Fruit fly (Drosophila melanogaster): Measurements from ENCODE around the gene Sox21b.

The Sox21b gene

dm6 chr3L:14145666-14146314, 14.7 kb upstream of the Sox21b start (continued):
- TF ChIP-seq klu (GFP tag; IDR thresholded peaks at IDR 0.05) (no peak), dpn (GFP tag; optimal IDR thresholded peaks at IDR 0.05) (no peak), CG11093 (GFP tag; IDR thresholded peaks at IDR 0.05) (no peak), slou (GFP tag; optimal IDR thresholded peaks at IDR 0.05) (no peak), NC2β (GFP tag; optimal IDR thresholded peaks at IDR 0.05) (no peak), dm (GFP tag; optimal IDR thresholded peaks at IDR 0.05) (no peak), CG11504 (tag; optimal IDR thresholded peaks at IDR 0.05) (peak; percentile 55), CG15479 (GFP tag; optimal IDR thresholded peaks at IDR 0.05) (no peak), CG11398 (GFP tag; optimal IDR thresholded peaks at IDR 0.05) (no peak), lola (GFP tag; optimal IDR thresholded peaks at IDR 0.05) (peak in 1 of 3 experiments; percentile 29), dmrt11E (tag; optimal IDR thresholded peaks at IDR 0.05) (peak; percentile 6), CG12071 (GFP tag; optimal IDR thresholded peaks at IDR 0.05) (no peak), CG42726 (GFP tag; IDR thresholded peaks at IDR 0.05; ENCODE audit: partially characterized antibody) (no peak), Lim3 (GFP tag; IDR thresholded peaks at IDR 0.05) (no peak), lab (GFP tag; optimal IDR thresholded peaks at IDR 0.05) (no peak), chif (GFP tag; optimal IDR thresholded peaks at IDR 0.05) (no peak), CG6689 (GFP tag; IDR thresholded peaks at IDR 0.05) (no peak), dysf (GFP tag; IDR thresholded peaks at IDR 0.05) (no peak), Dfd (GFP tag; optimal IDR thresholded peaks at IDR 0.05) (no peak), phol (tag; optimal IDR thresholded peaks at IDR 0.05) (peak; percentile 49), CG31441 (GFP tag; IDR thresholded peaks at IDR 0.05) (peak; percentile 40), CG17385 (GFP tag; optimal IDR thresholded peaks at IDR 0.05) (no peak)

dm6 chr3L:14135496-14135895, 4.4 kb upstream of the Sox21b start:
- TF ChIP-seq Kr (GFP tag; optimal IDR thresholded peaks at IDR 0.05) (peak; percentile 70), zen (tag; optimal IDR thresholded peaks at IDR 0.05) (peak; percentile 65), Ets65A (GFP tag) (peak; percentile 70), D (optimal IDR thresholded peaks at IDR 0.05) (peak; percentile 99), D (GFP tag; optimal IDR thresholded peaks at IDR 0.05) (peak; percentile 39), prd (optimal IDR thresholded peaks at IDR 0.05) (no peak), prd (GFP tag; IDR thresholded peaks at IDR 0.05) (peak; percentile 42; the same call in 2 of the 3 replicates), pum (GFP tag; optimal IDR thresholded peaks at IDR 0.05) (no peak), crol (GFP tag; IDR thresholded peaks at IDR 0.05) (peak; percentile 41; the same call in 1 of the 2 replicates), pb (GFP tag; optimal IDR thresholded peaks at IDR 0.05) (no peak)

dm6 chr3L:14132848-14133392, 1.8 kb upstream of the Sox21b start:
- TF ChIP-seq Ets65A (GFP tag) (no peak), jing (GFP tag; optimal IDR thresholded peaks at IDR 0.05) (no peak), D (optimal IDR thresholded peaks at IDR 0.05) (no peak), D (GFP tag; optimal IDR thresholded peaks at IDR 0.05) (peak; percentile 25), sob (GFP tag; IDR thresholded peaks at IDR 0.05) (no peak), CG6689 (GFP tag; IDR thresholded peaks at IDR 0.05) (no peak), ranshi (GFP tag; IDR thresholded peaks at IDR 0.05) (no peak), Sin3A (optimal IDR thresholded peaks at IDR 0.05) (no peak), dysf (GFP tag; IDR thresholded peaks at IDR 0.05) (no peak), Vsx1 (GFP tag; optimal IDR thresholded peaks at IDR 0.05) (no peak), croc (GFP tag; conservative IDR thresholded peaks at IDR 0.05) (no peak), CG1832 (GFP tag; optimal IDR thresholded peaks at IDR 0.05) (peak; percentile 72), CG16813 (GFP tag; IDR thresholded peaks at IDR 0.05; ENCODE audit: partially characterized antibody) (no peak; the same call in 2 of the 3 replicates), CG10321 (GFP tag; IDR thresholded peaks at IDR 0.05) (peak; percentile 87), insv (GFP tag; optimal IDR thresholded peaks at IDR 0.05) (peak in 1 of 2 experiments; percentile 69), CG10267 (tag; optimal IDR thresholded peaks at IDR 0.05) (no peak), cg (GFP tag; optimal IDR thresholded peaks at IDR 0.05) (peak; percentile 8), CrebB (tag; optimal IDR thresholded peaks at IDR 0.05) (no peak), Nf-YC (tag; optimal IDR thresholded peaks at IDR 0.05) (peak; percentile 89), E2f1 (GFP tag; IDR thresholded peaks at IDR 0.05) (no peak), hbn (GFP tag; IDR thresholded peaks at IDR 0.05; ENCODE audit: partially characterized antibody) (no peak), pum (GFP tag; optimal IDR thresholded peaks at IDR 0.05) (no peak)
